Worm (Caenorhabditis elegans): ENCODE results near the gene srg-59.

srg-59 gene

DNA sequence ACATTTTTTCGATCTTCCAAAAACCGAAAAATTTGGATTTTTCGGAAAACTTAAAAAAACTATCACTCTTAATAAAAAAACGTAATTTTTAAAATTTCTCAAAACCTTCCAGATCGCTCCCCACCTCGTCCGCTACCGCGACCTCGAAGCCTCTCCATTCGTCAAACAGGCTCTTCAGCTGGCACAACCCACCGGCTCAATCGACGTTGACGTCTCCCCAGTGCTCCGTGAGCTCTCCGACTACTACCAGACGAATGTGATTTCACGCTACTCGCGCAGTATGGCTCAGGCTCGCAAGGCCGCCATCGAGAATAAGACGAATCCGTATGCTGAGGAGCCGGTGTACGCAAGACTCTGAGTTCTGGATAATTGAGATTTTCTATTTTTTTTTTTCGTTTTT, 18.7 kb downstream of the srg-59 start:
- TF ChIP-seq nhr-48 (tag; optimal IDR thresholded peaks at IDR 0.05) (no peak), set-16 (GFP tag; IDR thresholded peaks at IDR 0.05) (peak; percentile 62), D1046.2 (GFP tag; IDR thresholded peaks at IDR 0.05) (0 out of 2 replicates have a peak, but pooled peaks have one; percentile 29)

DNA sequence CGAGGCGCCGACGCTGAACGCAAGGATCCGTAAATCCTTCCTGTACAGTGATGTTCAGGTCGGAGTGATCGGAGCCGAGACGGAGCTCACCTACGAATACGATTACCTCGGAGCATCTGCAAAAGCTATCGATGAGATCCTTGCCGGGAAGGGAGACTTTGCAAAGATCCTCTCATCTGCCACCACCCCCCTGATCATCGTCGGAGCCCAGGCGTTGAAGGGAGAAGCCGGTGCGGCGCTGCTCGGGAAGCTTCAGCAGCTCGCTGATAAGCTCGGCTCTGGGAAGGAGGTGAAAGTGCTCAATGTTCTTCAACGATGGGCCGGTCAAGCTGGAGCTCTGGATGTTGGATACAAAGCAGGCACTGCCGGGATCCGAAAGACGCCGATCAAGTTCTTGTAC, 21.8 kb downstream of the srg-59 start:
- TF ChIP-seq sdz-12 (GFP tag; optimal IDR thresholded peaks at IDR 0.05) = peak; percentile 38
- peak; percentile 84 for TF ChIP-seq set-16 (GFP tag; IDR thresholded peaks at IDR 0.05)
- no peak for TF ChIP-seq jun-1 (tag; optimal IDR thresholded peaks at IDR 0.05)
- TF ChIP-seq egl-43 (GFP tag; IDR thresholded peaks at IDR 0.05) = 0 out of 2 replicates have a peak, but pooled peaks have one; percentile 24
- TF ChIP-seq Y105C5A.15 (GFP tag; IDR thresholded peaks at IDR 0.05) = no peak
- TF ChIP-seq F44E2.7 (GFP tag; IDR thresholded peaks at IDR 0.05) = 0 out of 2 replicates have a peak, but pooled peaks have one; percentile 13
- peak; percentile 90 for TF ChIP-seq aha-1 (tag)

DNA sequence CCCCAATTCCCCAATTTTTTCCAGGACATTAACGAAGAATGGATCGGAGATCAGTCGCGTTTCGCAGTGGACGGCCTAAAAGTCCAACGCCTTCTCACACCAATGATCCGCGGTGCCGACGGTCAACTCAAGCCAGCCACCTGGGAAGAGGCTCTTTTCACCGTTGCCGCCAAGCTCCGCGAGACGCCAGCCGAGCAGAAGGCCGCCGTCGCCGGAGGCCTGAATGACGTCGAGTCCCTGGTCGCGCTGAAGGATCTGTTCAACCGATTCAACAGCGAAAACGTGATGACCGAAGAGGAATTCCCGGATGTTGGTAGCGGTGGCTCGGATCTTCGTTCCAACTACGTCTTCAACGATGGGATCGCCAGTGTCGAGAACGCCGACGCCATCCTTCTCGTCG, 22.2 kb downstream of the srg-59 start:
- TF ChIP-seq sdz-12 (GFP tag; optimal IDR thresholded peaks at IDR 0.05) (no peak), set-16 (GFP tag; IDR thresholded peaks at IDR 0.05) (peak; percentile 82), unc-62 (GFP tag; optimal IDR thresholded peaks at IDR 0.05 in 1 of 2) (peak in 1 of 2 experiments; percentile 88), unc-62 (tag; optimal IDR thresholded peaks at IDR 0.05) (no peak), mdt-29 (GFP tag; IDR thresholded peaks at IDR 0.05) (0 out of 2 replicates have a peak, but pooled peaks have one; percentile 9)

DNA sequence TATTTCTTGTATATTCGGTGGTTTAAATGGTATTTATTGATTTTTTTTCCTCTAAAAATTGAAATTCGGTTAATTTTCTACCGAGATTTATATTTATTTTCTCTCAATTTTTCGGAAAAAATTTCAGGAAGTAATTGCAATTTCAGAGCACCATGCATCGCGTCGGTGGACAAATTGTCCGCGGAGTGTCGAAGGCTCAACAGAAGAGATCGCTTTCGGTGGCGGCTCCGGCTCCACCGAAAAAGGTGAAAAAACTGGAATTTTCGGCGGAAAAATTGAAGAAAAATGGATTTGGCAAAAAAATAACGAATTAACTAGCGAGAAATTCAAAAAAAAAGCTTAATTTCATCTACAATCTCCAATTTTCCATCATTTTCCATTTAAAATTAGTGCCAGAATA, 26.3 kb downstream of the srg-59 start, which contains the start of gene nuo-5:
Gene nuo-5 (plus strand): TSS at position 147 of the 400 bp plus-strand sequence.
- TF ChIP-seq pqm-1 (tag; optimal IDR thresholded peaks at IDR 0.05) = no peak
- TF ChIP-seq daf-16 (GFP tag; optimal IDR thresholded peaks at IDR 0.05) = no peak
- TF ChIP-seq daf-16 (tag; optimal IDR thresholded peaks at IDR 0.05) = no peak
- TF ChIP-seq lin-38 (GFP tag; IDR thresholded peaks at IDR 0.05) = 0 out of 2 replicates have a peak, but pooled peaks have one; percentile 18
- 0 out of 2 replicates have a peak, but pooled peaks have one; percentile 27 for TF ChIP-seq pha-4 (GFP tag; IDR thresholded peaks at IDR 0.05)
- TF ChIP-seq pha-4 (tag; optimal IDR thresholded peaks at IDR 0.05) = no peak
- TF ChIP-seq unc-62 (GFP tag; optimal IDR thresholded peaks at IDR 0.05 in 1 of 2) = peak in 1 of 2 experiments; percentile 61
- no peak for TF ChIP-seq unc-62 (tag; optimal IDR thresholded peaks at IDR 0.05)

DNA sequence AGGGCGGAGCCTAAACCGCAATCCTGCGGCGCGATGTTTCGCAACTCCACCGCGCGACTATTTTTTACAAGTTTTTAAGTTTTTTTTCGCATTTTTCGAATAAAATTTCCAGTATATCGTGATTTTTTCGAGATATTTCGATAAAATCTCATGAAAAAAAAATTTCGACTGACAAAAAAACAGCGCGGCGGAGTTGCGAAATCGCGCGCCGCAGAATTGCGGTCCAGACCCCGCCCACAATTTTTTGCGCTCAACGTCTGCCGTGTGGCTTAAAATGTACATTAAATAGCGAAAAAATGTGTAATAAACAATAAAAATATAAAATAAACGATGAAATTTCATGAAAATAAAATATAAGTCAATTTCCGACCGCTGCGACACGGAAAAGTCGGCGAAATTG, 27.4 kb downstream of the srg-59 start:
- no peak for TF ChIP-seq ZK546.5 (tag; optimal IDR thresholded peaks at IDR 0.05)
- peak in 1 of 2 experiments; percentile 11 for TF ChIP-seq lsy-2 (tag; optimal IDR thresholded peaks at IDR 0.05)
- TF ChIP-seq lin-38 (GFP tag; IDR thresholded peaks at IDR 0.05) = peak; percentile 52
- 0 out of 2 replicates have a peak, but pooled peaks have one; percentile 14 for TF ChIP-seq arid-1 (GFP tag; conservative IDR thresholded peaks at IDR 0.05)
- TF ChIP-seq mes-2 (tag; optimal IDR thresholded peaks at IDR 0.05; ENCODE audit: poor library complexity, severe bottlenecking) = peak; percentile 24

DNA sequence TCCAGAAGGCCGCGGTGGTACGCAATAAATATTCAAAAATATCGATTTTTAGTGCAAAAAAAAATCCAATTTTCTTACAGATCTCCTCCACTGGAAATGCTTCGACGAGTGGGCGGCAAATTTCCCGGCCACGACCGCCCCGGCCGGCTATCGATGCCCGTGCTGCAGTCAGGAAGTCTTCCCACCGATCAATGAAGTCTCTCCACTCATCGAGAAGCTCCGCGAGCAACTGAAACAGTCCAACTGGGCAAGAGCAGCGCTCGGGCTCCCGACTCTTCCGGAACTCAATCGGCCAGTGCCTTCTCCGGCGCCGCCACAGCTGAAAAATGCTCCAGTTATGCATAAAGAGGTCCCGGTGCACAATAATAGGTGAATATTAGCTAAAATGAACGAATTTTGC, 29.2 kb downstream of the srg-59 start, which contains the start of gene Y45G12B.3:
Gene Y45G12B.3 (minus strand): TSS at position 320 of the 400 bp plus-strand sequence.
- TF ChIP-seq set-16 (GFP tag; IDR thresholded peaks at IDR 0.05) = peak; percentile 86
- TF ChIP-seq egl-43 (GFP tag; IDR thresholded peaks at IDR 0.05) = 0 out of 2 replicates have a peak, but pooled peaks have one; percentile 35
- no peak for TF ChIP-seq Y5F2A.4 (GFP tag; optimal IDR thresholded peaks at IDR 0.05)

DNA sequence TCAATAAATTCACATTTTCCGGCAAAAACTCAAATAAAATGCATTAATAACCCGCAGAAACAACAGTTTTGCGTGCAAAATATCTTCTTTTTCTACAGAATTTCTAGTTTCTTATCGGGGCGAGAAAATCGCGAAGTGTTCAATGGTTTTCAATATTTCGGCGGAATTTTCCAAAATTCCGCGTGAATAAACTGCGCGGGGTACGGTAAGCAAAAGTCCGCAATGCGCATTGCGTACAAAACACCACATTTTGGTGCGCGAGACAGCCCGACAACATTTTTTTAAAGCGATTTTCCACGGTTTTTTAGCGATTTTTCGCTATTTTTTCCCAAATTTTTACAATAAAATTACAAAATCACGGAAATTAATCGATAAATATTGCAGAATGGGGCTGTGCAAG, 30.7 kb downstream of the srg-59 start, which contains the start of gene Y45G12B.2:
Gene Y45G12B.2 (plus strand): TSS at position 383 of the 400 bp plus-strand sequence.
- peak; percentile 72 for TF ChIP-seq dpl-1 (GFP tag; optimal IDR thresholded peaks at IDR 0.05)
- no peak for TF ChIP-seq daf-12 (tag; optimal IDR thresholded peaks at IDR 0.05)
- TF ChIP-seq F10B5.3 (tag; optimal IDR thresholded peaks at IDR 0.05) = no peak
- TF ChIP-seq mxl-3 (GFP tag; optimal IDR thresholded peaks at IDR 0.05) = peak; percentile 40
- peak; percentile 80 for TF ChIP-seq lin-38 (GFP tag; IDR thresholded peaks at IDR 0.05)
- TF ChIP-seq unc-39 (tag; optimal IDR thresholded peaks at IDR 0.05) = no peak
- TF ChIP-seq duxl-1 (tag; optimal IDR thresholded peaks at IDR 0.05; ENCODE audit: poor library complexity) = no peak
- TF ChIP-seq dmd-9 (GFP tag; IDR thresholded peaks at IDR 0.05) = no peak
- no peak for TF ChIP-seq snpc-1.2 (GFP tag; IDR thresholded peaks at IDR 0.05)
- TF ChIP-seq snpc-4 (tag; optimal IDR thresholded peaks at IDR 0.05) = no peak
- TF ChIP-seq nhr-237 (tag; optimal IDR thresholded peaks at IDR 0.05) = no peak
- no peak for TF ChIP-seq nhr-48 (tag; optimal IDR thresholded peaks at IDR 0.05)
- TF ChIP-seq R02D3.7 (tag; optimal IDR thresholded peaks at IDR 0.05) = no peak
- TF ChIP-seq daf-8 (GFP tag; IDR thresholded peaks at IDR 0.05) = no peak
- no peak for TF ChIP-seq aly-2 (tag; optimal IDR thresholded peaks at IDR 0.05)
- TF ChIP-seq php-3 (GFP tag; IDR thresholded peaks at IDR 0.05) = no peak
- no peak for TF ChIP-seq T26A8.4 (GFP tag; IDR thresholded peaks at IDR 0.05)
- TF ChIP-seq ceh-20 (GFP tag; IDR thresholded peaks at IDR 0.05) = no peak
- TF ChIP-seq nhr-42 (GFP tag; IDR thresholded peaks at IDR 0.05) = no peak
